Fruit fly (Drosophila melanogaster): ENCODE measurements around the gene CheA75a.

The CheA75a gene

dm6 chr3L:18235825-18236647 lies 15.9 kb upstream of the CheA75a start:
- TF ChIP-seq tai (GFP tag; optimal IDR thresholded peaks at IDR 0.05) (peak; percentile 92), OdsH (GFP tag; optimal IDR thresholded peaks at IDR 0.05) (peak; percentile 96), dsf (GFP tag; optimal IDR thresholded peaks at IDR 0.05; ENCODE audit: borderline replicate concordance) (peak; percentile 63), Dfd (GFP tag; optimal IDR thresholded peaks at IDR 0.05) (no peak), sage (GFP tag; optimal IDR thresholded peaks at IDR 0.05) (peak; percentile 96), psq (GFP tag; optimal IDR thresholded peaks at IDR 0.05) (peak; percentile 91), lola (GFP tag; optimal IDR thresholded peaks at IDR 0.05) (no peak), CG32264 (GFP tag; optimal IDR thresholded peaks at IDR 0.05) (peak; percentile 82), CG9705 (GFP tag; optimal IDR thresholded peaks at IDR 0.05) (peak; percentile 88), Myc (optimal IDR thresholded peaks at IDR 0.05) (no peak), brk (GFP tag; optimal IDR thresholded peaks at IDR 0.05) (peak; percentile 88), rgr (GFP tag; optimal IDR thresholded peaks at IDR 0.05) (peak; percentile 97), sv (GFP tag; optimal IDR thresholded peaks at IDR 0.05) (peak; percentile 73), CrebA (GFP tag; optimal IDR thresholded peaks at IDR 0.05; ENCODE audit: borderline replicate concordance) (peak; percentile 87), GATAd (GFP tag; optimal IDR thresholded peaks at IDR 0.05) (peak; percentile 53), Vsx2 (GFP tag; optimal IDR thresholded peaks at IDR 0.05; ENCODE audit: partially characterized antibody) (no peak), HLH106 (tag; optimal IDR thresholded peaks at IDR 0.05) (peak; percentile 95), Rel (GFP tag; optimal IDR thresholded peaks at IDR 0.05) (peak; percentile 92), Rel (tag; optimal IDR thresholded peaks at IDR 0.05) (peak; percentile 69), fru (GFP tag; optimal IDR thresholded peaks at IDR 0.05) (peak; percentile 98), Hr83 (GFP tag; optimal IDR thresholded peaks at IDR 0.05; ENCODE audit: poor library complexity, severe bottlenecking) (no peak), Dif (GFP tag; optimal IDR thresholded peaks at IDR 0.05; ENCODE audit: partially characterized antibody) (peak; percentile 4), Mio (GFP tag; optimal IDR thresholded peaks at IDR 0.05) (peak; percentile 78), Jra (GFP tag; optimal IDR thresholded peaks at IDR 0.05) (peak; percentile 92), dmrt93B (GFP tag; optimal IDR thresholded peaks at IDR 0.05) (peak; percentile 84), Hr78 (GFP tag; optimal IDR thresholded peaks at IDR 0.05) (no peak), Sp1 (GFP tag; optimal IDR thresholded peaks at IDR 0.05) (peak; percentile 94), jim (GFP tag; optimal IDR thresholded peaks at IDR 0.05) (no peak), Hnf4 (GFP tag; optimal IDR thresholded peaks at IDR 0.05) (peak; percentile 97), pan (optimal IDR thresholded peaks at IDR 0.05) (no peak), ey (GFP tag; optimal IDR thresholded peaks at IDR 0.05) (peak; percentile 98), usp (GFP tag; optimal IDR thresholded peaks at IDR 0.05) (no peak), dl (GFP tag; optimal IDR thresholded peaks at IDR 0.05; ENCODE audit: insufficient read depth in 1 of 2, partially characterized antibody in 2 of 2) (no peak), br (GFP tag; optimal IDR thresholded peaks at IDR 0.05) (peak; percentile 98), woc (GFP tag; optimal IDR thresholded peaks at IDR 0.05) (peak; percentile 91), Abd-B (GFP tag; optimal IDR thresholded peaks at IDR 0.05) (no peak), foxo (GFP tag; optimal IDR thresholded peaks at IDR 0.05) (peak; percentile 75 to 98), N (GFP tag; optimal IDR thresholded peaks at IDR 0.05) (no peak), h (GFP tag; optimal IDR thresholded peaks at IDR 0.05) (peak; percentile 97)

dm6 chr3L:18236648-18236980 lies 15.3 kb upstream of the CheA75a start:
- TF ChIP-seq ey (GFP tag; optimal IDR thresholded peaks at IDR 0.05) (no peak), fru (GFP tag; optimal IDR thresholded peaks at IDR 0.05) (peak; percentile 45), foxo (GFP tag; optimal IDR thresholded peaks at IDR 0.05) (peak in 1 of 2 experiments; percentile 69), CrebA (GFP tag; optimal IDR thresholded peaks at IDR 0.05; ENCODE audit: borderline replicate concordance) (no peak)

Measured in whole organism, wandering third instar larva.